Worm (Caenorhabditis elegans): ENCODE results near the gene peli-1.

- TF ChIP-seq tbx-8 (GFP tag; optimal IDR thresholded peaks at IDR 0.05) (no peak), elt-1 (tag; optimal IDR thresholded peaks at IDR 0.05; ENCODE audit: borderline replicate concordance, insufficient read depth) (no peak), elt-3 (tag; optimal IDR thresholded peaks at IDR 0.05) (no peak), snpc-4 (tag; optimal IDR thresholded peaks at IDR 0.05) (no peak), M03D4.4 (tag; optimal IDR thresholded peaks at IDR 0.05) (no peak), blmp-1 (tag; optimal IDR thresholded peaks at IDR 0.05) (no peak), nhr-12 (tag; optimal IDR thresholded peaks at IDR 0.05) (no peak), unc-62 (GFP tag; optimal IDR thresholded peaks at IDR 0.05) (no peak), lin-13 (tag; optimal IDR thresholded peaks at IDR 0.05) (no peak), unc-39 (tag; optimal IDR thresholded peaks at IDR 0.05) (no peak), nhr-237 (tag; optimal IDR thresholded peaks at IDR 0.05) (no peak), mep-1 (tag; optimal IDR thresholded peaks at IDR 0.05) (no peak), ces-1 (GFP tag; optimal IDR thresholded peaks at IDR 0.05) (no peak), ceh-83 (GFP tag; optimal IDR thresholded peaks at IDR 0.05) (no peak)
Observed at ce11 chrV:5716508-5716907, 10.9 kb downstream of the peli-1 start, which contains the start of gene K09H11.9.
